Worm (Caenorhabditis elegans) whole organism, L4 larva: ENCODE measurements around the gene srg-68.

Source experiments
- F26F4.8 ChIP-seq: fragments of 200-800 bp; sonication (Bioruptor generic); conservative IDR thresholded peaks from 2 replicates; pipeline ENCODE4 v1.3.6; 2022; ENCODE audit warnings: missing genetic modification characterization, missing compliant biosample characterization
- F44E2.7 ChIP-seq: fragments of 200-800 bp; sonication (Bioruptor generic); IDR thresholded peaks from 2 replicates; pipeline ENCODE4 v2.1.2; 2022; ENCODE audit warnings: missing genetic modification characterization, missing compliant biosample characterization
- R02D3.7 ChIP-seq: fragments of 150-350 bp; sonication (generic microtip); optimal IDR thresholded peaks from 3 replicates; lab custom pipeline; 2014; ENCODE audit warnings: missing biosample characterization, missing genetic modification characterization
- ZK546.5 ChIP-seq, 2 experiments: sonication (generic microtip); optimal IDR thresholded peaks; 2 replicates each; lab custom pipeline; 2017; ENCODE audit warnings: missing biosample characterization in 2 of 2, missing genetic modification characterization in 2 of 2
- ceh-28 ChIP-seq: fragments of 150-350 bp; optimal IDR thresholded peaks from 2 replicates; lab custom pipeline; 2014; ENCODE audit warnings: missing biosample characterization, missing genetic modification reagents, missing genetic modification characterization
- daf-12 ChIP-seq: fragments of 150-350 bp; optimal IDR thresholded peaks from 2 replicates; lab custom pipeline; 2014; ENCODE audit warnings: missing biosample characterization, missing genetic modification reagents, missing genetic modification characterization
- dpl-1 ChIP-seq: fragments of 150-350 bp; optimal IDR thresholded peaks from 2 replicates; lab custom pipeline; 2014; ENCODE audit warnings: missing biosample characterization, missing genetic modification reagents, missing genetic modification characterization
- lin-1 ChIP-seq: fragments of 200-800 bp; sonication (Bioruptor generic); IDR thresholded peaks from 2 replicates; pipeline ENCODE4 v1.3.6; 2022; ENCODE audit warnings: missing genetic modification reagents, missing genetic modification characterization, missing compliant biosample characterization
- lin-15B ChIP-seq: fragments of 150-350 bp; sonication (generic microtip); optimal IDR thresholded peaks from 3 replicates; lab custom pipeline; 2014; ENCODE audit warnings: missing biosample characterization, missing genetic modification characterization
- lir-3 ChIP-seq: sonication (generic microtip); optimal IDR thresholded peaks from 2 replicates; lab custom pipeline; 2016; ENCODE audit warnings: mild to moderate bottlenecking, missing genetic modification characterization, missing compliant biosample characterization
- lsy-2 ChIP-seq, 2 experiments: fragments of 150-350 bp in 1 of 2; sonication (generic microtip) in 1 of 2; optimal IDR thresholded peaks; 2 replicates each; lab custom pipeline; 2014 to 2017; ENCODE audit warnings: missing biosample characterization in 2 of 2, missing genetic modification characterization in 2 of 2
- nhr-11 ChIP-seq: fragments of 150-350 bp; optimal IDR thresholded peaks from 2 replicates; lab custom pipeline; 2014; ENCODE audit warnings: missing biosample characterization, missing genetic modification characterization
- pha-4 ChIP-seq, 2 experiments: fragments of 150-350 bp in 1 of 2; fragments of 200-800 bp in 1 of 2; sonication (Bioruptor generic) in 1 of 2; IDR thresholded peaks in 1 of 2; optimal IDR thresholded peaks in 1 of 2; 2 replicates each; pipeline versions ENCODE4 v1.3.6 to Lab custom; 2014 to 2022; ENCODE audit warnings: missing genetic modification characterization in 2 of 2, missing genetic modification reagents in 2 of 2, missing biosample characterization in 1 of 2, missing compliant biosample characterization in 1 of 2
- unc-130 ChIP-seq: sonication (generic microtip); optimal IDR thresholded peaks from 2 replicates; lab custom pipeline; 2016; ENCODE audit warnings: missing genetic modification reagents, missing genetic modification characterization, missing compliant biosample characterization

- TF ChIP-seq R02D3.7 (tag; lab: Kevin White, UChicago) (no peak), ceh-28 (tag; lab: Kevin White, UChicago) (no peak), unc-130 (GFP tag; lab: Kevin White, UChicago) (no peak), dpl-1 (GFP tag; lab: Kevin White, UChicago) (no peak), lin-15B (tag; lab: Kevin White, UChicago) (no peak), lin-1 (GFP tag; lab: Robert Waterston, UW) (no peak), lir-3 (tag; lab: Kevin White, UChicago) (no peak), lsy-2 (tag; optimal IDR thresholded peaks at IDR 0.05; lab: Kevin White, UChicago) (no peak), nhr-11 (tag; lab: Kevin White, UChicago) (no peak), F26F4.8 (no peak), daf-12 (no peak), ZK546.5 (tag; optimal IDR thresholded peaks at IDR 0.05; lab: Kevin White, UChicago) (no peak), pha-4 (GFP tag; IDR thresholded peaks at IDR 0.05; lab: Robert Waterston, UW) (no peak), pha-4 (tag; optimal IDR thresholded peaks at IDR 0.05; lab: Kevin White, UChicago) (no peak), F44E2.7 (GFP tag; lab: Robert Waterston, UW) (no peak)
Observed at ce11 chrV:5509966-5510365, 44.7 kb upstream of the srg-68 start.
